Worm (Caenorhabditis elegans): Measurements from ENCODE around the gene mrp-6.
A peak's percentile ranks its signal among the peaks of the same experiment; 100 is the strongest.

Gene mrp-6

ce11 chrX:4138413-4139193 is 48.0 kb downstream of the mrp-6 start:
- TF ChIP-seq B0019.2 (GFP tag; conservative IDR thresholded peaks at IDR 0.05) (no peak), F55B11.4 (tag; optimal IDR thresholded peaks at IDR 0.05; ENCODE audit: borderline replicate concordance, insufficient read depth) (no peak), ets-4 (GFP tag; optimal IDR thresholded peaks at IDR 0.05) (no peak), let-526 (GFP tag; IDR thresholded peaks at IDR 0.05) (no peak), aptf-2 (GFP tag; conservative IDR thresholded peaks at IDR 0.05) (no peak), die-1 (tag; optimal IDR thresholded peaks at IDR 0.05) (no peak), lin-26 (GFP tag; IDR thresholded peaks at IDR 0.05) (no peak), hlh-26 (GFP tag; conservative IDR thresholded peaks at IDR 0.05) (no peak), T07F8.4 (tag; optimal IDR thresholded peaks at IDR 0.05) (no peak), egrh-3 (GFP tag; IDR thresholded peaks at IDR 0.05) (no peak), sea-2 (GFP tag; IDR thresholded peaks at IDR 0.05) (no peak), nhr-90 (tag; optimal IDR thresholded peaks at IDR 0.05) (no peak), madf-8 (GFP tag; conservative IDR thresholded peaks at IDR 0.05) (no peak)

ce11 chrX:4137452-4138164 is 48.9 kb downstream of the mrp-6 start:
- TF ChIP-seq nfyb-1 (GFP tag; IDR thresholded peaks at IDR 0.05), result peak; percentile 22; the same call in 1 of the 2 replicates
- no peak for TF ChIP-seq lin-40 (tag; optimal IDR thresholded peaks at IDR 0.05)
- TF ChIP-seq dpl-1 (GFP tag; optimal IDR thresholded peaks at IDR 0.05), result no peak
- peak; percentile 7 for TF ChIP-seq tbp1 (GFP tag; optimal IDR thresholded peaks at IDR 0.05)
- TF ChIP-seq lin-54 (GFP tag; optimal IDR thresholded peaks at IDR 0.05), result peak; percentile 13
- no peak for TF ChIP-seq F39B2.1 (GFP tag; IDR thresholded peaks at IDR 0.05)
- TF ChIP-seq ceh-27 (GFP tag; optimal IDR thresholded peaks at IDR 0.05), result peak; percentile 3
- peak; percentile 18 for TF ChIP-seq nhr-80 (tag; optimal IDR thresholded peaks at IDR 0.05)
- TF ChIP-seq dox-1 (GFP tag; IDR thresholded peaks at IDR 0.05), result peak; percentile 32; the same call in 1 of the 2 replicates
- TF ChIP-seq hsf-1 (GFP tag; IDR thresholded peaks at IDR 0.05), result peak; percentile 43; the same call in 1 of the 2 replicates
- TF ChIP-seq C06A6.2 (GFP tag; conservative IDR thresholded peaks at IDR 0.05), result peak; percentile 16; the same call in 1 of the 2 replicates
- no peak for TF ChIP-seq ceh-100 (GFP tag; IDR thresholded peaks at IDR 0.05)
- no peak for TF ChIP-seq ztf-22 (GFP tag; optimal IDR thresholded peaks at IDR 0.05)
- TF ChIP-seq zim-3 (tag; optimal IDR thresholded peaks at IDR 0.05), result no peak
- peak; percentile 69 for TF ChIP-seq K12H6.12 (tag; optimal IDR thresholded peaks at IDR 0.05)
- TF ChIP-seq lin-26 (GFP tag; IDR thresholded peaks at IDR 0.05), result peak; percentile 58; the same call in 1 of the 2 replicates
- peak; percentile 88 for TF ChIP-seq cebp-1 (GFP tag; IDR thresholded peaks at IDR 0.05)
- peak; percentile 96 for TF ChIP-seq cebp-1 (tag; optimal IDR thresholded peaks at IDR 0.05)

- TF ChIP-seq ceh-40 (GFP tag; IDR thresholded peaks at IDR 0.05) (no peak), ztf-28 (GFP tag; IDR thresholded peaks at IDR 0.05) (no peak), nfyb-1 (GFP tag; IDR thresholded peaks at IDR 0.05) (peak; percentile 32; the same call in 1 of the 2 replicates)
These were observed 49.8 kb downstream of the mrp-6 start for ce11 chrX:4136547-4137311.
